Comparison of ENCODE assay signal across 1 fruit fly cellular context in the genomic region with DNA sequence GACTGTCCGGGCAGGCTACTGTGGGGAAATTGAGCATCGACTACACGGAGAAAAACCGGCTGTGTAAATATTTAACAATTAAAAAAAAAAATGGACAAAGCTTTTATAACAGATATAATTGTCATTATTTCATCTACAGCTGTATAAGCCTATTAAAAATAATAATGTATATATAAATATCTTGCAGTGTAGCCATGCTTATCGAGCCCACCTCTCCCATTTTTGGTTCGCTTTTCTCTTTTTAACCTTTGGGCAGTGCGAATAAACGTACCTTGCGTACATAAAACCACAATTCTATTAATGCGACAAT.
A peak's percentile ranks its signal among the peaks of the same experiment; 100 is the strongest.
TF ChIP-seq lines count a peak whose summit lies in the region.

No protein-coding gene starts in this region.

TF ChIP-seq in whole organism, embryonic, 481 proteins besides CTCF, POLR2A, EP300 and RAD21 (continued from another document and continues in another):
- TF ChIP-seq CG9932 (GFP tag; IDR thresholded peaks at IDR 0.05; lab: Robert Waterston, UW) (peak; percentile 79), amos (GFP tag; IDR thresholded peaks at IDR 0.05; lab: Robert Waterston, UW; ENCODE audit: partially characterized antibody) (no peak), Hand (GFP tag; optimal IDR thresholded peaks at IDR 0.05; lab: Kevin White, UChicago) (peak; percentile 43), crol (GFP tag; IDR thresholded peaks at IDR 0.05; lab: Robert Waterston, UW) (no peak), Ssrp (tag; optimal IDR thresholded peaks at IDR 0.05; lab: Kevin White, UChicago) (no peak), ase (GFP tag; IDR thresholded peaks at IDR 0.05; lab: Robert Waterston, UW) (no peak; the same call in 2 of the 3 replicates), vnd (GFP tag; IDR thresholded peaks at IDR 0.05; lab: Robert Waterston, UW; ENCODE audit: partially characterized antibody) (no peak), Fer2 (tag; optimal IDR thresholded peaks at IDR 0.05; lab: Kevin White, UChicago) (peak; percentile 21), sim (GFP tag; IDR thresholded peaks at IDR 0.05; lab: Robert Waterston, UW) (0 out of 2 replicates have a peak, but pooled peaks have one; percentile 20), CG11093 (GFP tag; IDR thresholded peaks at IDR 0.05; lab: Robert Waterston, UW) (peak; percentile 60; the same call in 1 of the 3 replicates), Nf-YC (tag; optimal IDR thresholded peaks at IDR 0.05; lab: Kevin White, UChicago) (no peak), tx (GFP tag; optimal IDR thresholded peaks at IDR 0.05; lab: Kevin White, UChicago) (no peak), CG3407 (GFP tag; optimal IDR thresholded peaks at IDR 0.05; lab: Kevin White, UChicago) (peak; percentile 20), kah (GFP tag; optimal IDR thresholded peaks at IDR 0.05; lab: Kevin White, UChicago) (peak; percentile 6), CG10209 (GFP tag; optimal IDR thresholded peaks at IDR 0.05; lab: Kevin White, UChicago) (peak; percentile 58), CG4328 (GFP tag; optimal IDR thresholded peaks at IDR 0.05; lab: Kevin White, UChicago) (no peak), CG8478 (optimal IDR thresholded peaks at IDR 0.05; lab: Kevin White, UChicago) (no peak), CG12769 (tag; optimal IDR thresholded peaks at IDR 0.05; lab: Kevin White, UChicago) (peak; percentile 3), Jarid2 (GFP tag; optimal IDR thresholded peaks at IDR 0.05; lab: Kevin White, UChicago) (no peak), dysf (GFP tag; IDR thresholded peaks at IDR 0.05; lab: Robert Waterston, UW) (no peak; the same call in 1 of the 3 replicates), CG4854 (GFP tag; optimal IDR thresholded peaks at IDR 0.05; lab: Kevin White, UChicago) (peak; percentile 15), peb (GFP tag; IDR thresholded peaks at IDR 0.05; lab: Robert Waterston, UW) (peak; percentile 10; the same call in 1 of the 2 replicates), NC2α (GFP tag; optimal IDR thresholded peaks at IDR 0.05; lab: Kevin White, UChicago) (no peak), Rx (GFP tag; IDR thresholded peaks at IDR 0.05; lab: Robert Waterston, UW) (peak; percentile 65), lilli (GFP tag; optimal IDR thresholded peaks at IDR 0.05; lab: Kevin White, UChicago) (peak; percentile 59), zfh2 (GFP tag; optimal IDR thresholded peaks at IDR 0.05; lab: Kevin White, UChicago) (no peak), tgo (GFP tag; IDR thresholded peaks at IDR 0.05; lab: Robert Waterston, UW) (peak; percentile 75; the same call in 2 of the 3 replicates), bbx (GFP tag; IDR thresholded peaks at IDR 0.05; lab: Robert Waterston, UW; ENCODE audit: partially characterized antibody) (no peak), br (optimal IDR thresholded peaks at IDR 0.05; lab: Kevin White, UChicago) (no peak), zfh1 (GFP tag; IDR thresholded peaks at IDR 0.05; lab: Robert Waterston, UW) (peak; percentile 56; the same call in 2 of the 3 replicates), Aef1 (GFP tag; IDR thresholded peaks at IDR 0.05; lab: Robert Waterston, UW) (peak; percentile 74), bsh (GFP tag; optimal IDR thresholded peaks at IDR 0.05; lab: Kevin White, UChicago) (no peak), pan (optimal IDR thresholded peaks at IDR 0.05; lab: Kevin White, UChicago) (no peak), pan (GFP tag; optimal IDR thresholded peaks at IDR 0.05 in 1 of 2, IDR thresholded peaks at IDR 0.05 in 1 of 2) (peak in 1 of 2 experiments; percentile 83), CG4360 (GFP tag; IDR thresholded peaks at IDR 0.05; lab: Robert Waterston, UW) (no peak), ttk (GFP tag; IDR thresholded peaks at IDR 0.05; lab: Robert Waterston, UW) (peak; percentile 70), Atf6 (GFP tag; IDR thresholded peaks at IDR 0.05; lab: Robert Waterston, UW) (no peak; the same call in 1 of the 2 replicates), CkIIα-i1 (GFP tag; IDR thresholded peaks at IDR 0.05; lab: Robert Waterston, UW) (no peak), D19B (GFP tag; optimal IDR thresholded peaks at IDR 0.05; lab: Kevin White, UChicago) (no peak), row (GFP tag; IDR thresholded peaks at IDR 0.05; lab: Robert Waterston, UW) (peak; percentile 81), CG17385 (GFP tag; optimal IDR thresholded peaks at IDR 0.05; lab: Kevin White, UChicago) (peak; percentile 63), CG7987 (GFP tag; optimal IDR thresholded peaks at IDR 0.05; lab: Kevin White, UChicago) (no peak), CG9609 (GFP tag; optimal IDR thresholded peaks at IDR 0.05; lab: Kevin White, UChicago) (no peak), gcm (GFP tag; optimal IDR thresholded peaks at IDR 0.05; lab: Kevin White, UChicago) (no peak), CG8290 (GFP tag; optimal IDR thresholded peaks at IDR 0.05; lab: Kevin White, UChicago) (no peak), CG8290 (tag; optimal IDR thresholded peaks at IDR 0.05; lab: Kevin White, UChicago) (no peak), gro (GFP tag; optimal IDR thresholded peaks at IDR 0.05; lab: Kevin White, UChicago) (no peak), disco-r (GFP tag; optimal IDR thresholded peaks at IDR 0.05; lab: Kevin White, UChicago) (no peak), CG6765 (GFP tag; optimal IDR thresholded peaks at IDR 0.05; lab: Kevin White, UChicago) (peak; percentile 17), bigmax (GFP tag; optimal IDR thresholded peaks at IDR 0.05; lab: Kevin White, UChicago) (no peak), CG4424 (GFP tag; optimal IDR thresholded peaks at IDR 0.05; lab: Kevin White, UChicago) (peak; percentile 65), chinmo (GFP tag; IDR thresholded peaks at IDR 0.05; lab: Robert Waterston, UW; ENCODE audit: partially characterized antibody) (no peak), sug (tag; optimal IDR thresholded peaks at IDR 0.05; lab: Kevin White, UChicago) (no peak), CG17802 (tag; optimal IDR thresholded peaks at IDR 0.05; lab: Kevin White, UChicago) (peak; percentile 1), CG32767 (GFP tag; IDR thresholded peaks at IDR 0.05; lab: Robert Waterston, UW) (peak; percentile 65), sens-2 (GFP tag; IDR thresholded peaks at IDR 0.05; lab: Robert Waterston, UW) (peak; percentile 52; the same call in 1 of the 2 replicates), CG13296 (GFP tag; optimal IDR thresholded peaks at IDR 0.05; lab: Kevin White, UChicago) (peak; percentile 53), onecut (GFP tag; IDR thresholded peaks at IDR 0.05; lab: Robert Waterston, UW) (peak; percentile 69), crc (GFP tag; optimal IDR thresholded peaks at IDR 0.05; lab: Kevin White, UChicago) (no peak), Scr (GFP tag; IDR thresholded peaks at IDR 0.05; lab: Robert Waterston, UW; ENCODE audit: partially characterized antibody) (no peak), Sry-δ (GFP tag; optimal IDR thresholded peaks at IDR 0.05; lab: Kevin White, UChicago) (no peak), CG11398 (GFP tag; optimal IDR thresholded peaks at IDR 0.05; lab: Kevin White, UChicago) (no peak), CG17361 (GFP tag; IDR thresholded peaks at IDR 0.05; lab: Robert Waterston, UW) (peak; percentile 55; the same call in 2 of the 3 replicates), nerfin-1 (tag; optimal IDR thresholded peaks at IDR 0.05; lab: Kevin White, UChicago) (no peak), CG4404 (GFP tag; IDR thresholded peaks at IDR 0.05; lab: Robert Waterston, UW) (peak; percentile 45), CG11247 (GFP tag; IDR thresholded peaks at IDR 0.05; lab: Robert Waterston, UW) (0 out of 2 replicates have a peak, but pooled peaks have one; percentile 48), eyg (GFP tag; optimal IDR thresholded peaks at IDR 0.05; lab: Kevin White, UChicago) (no peak), al (GFP tag; IDR thresholded peaks at IDR 0.05; lab: Robert Waterston, UW) (peak; percentile 74), CG12071 (GFP tag; optimal IDR thresholded peaks at IDR 0.05; lab: Kevin White, UChicago) (peak; percentile 40), Sry-β (GFP tag; optimal IDR thresholded peaks at IDR 0.05; lab: Kevin White, UChicago) (no peak), CG1647 (GFP tag; optimal IDR thresholded peaks at IDR 0.05; lab: Kevin White, UChicago) (peak; percentile 2), dmrt11E (tag; optimal IDR thresholded peaks at IDR 0.05; lab: Kevin White, UChicago) (no peak), Chrac-16 (GFP tag; optimal IDR thresholded peaks at IDR 0.05; lab: Kevin White, UChicago) (peak; percentile 56), tin (GFP tag; optimal IDR thresholded peaks at IDR 0.05; lab: Kevin White, UChicago) (peak; percentile 53), HLH3B (GFP tag; IDR thresholded peaks at IDR 0.05; lab: Robert Waterston, UW) (peak; percentile 79; the same call in 1 of the 2 replicates), Hmr (GFP tag; optimal IDR thresholded peaks at IDR 0.05; lab: Kevin White, UChicago) (peak; percentile 73), NK7.1 (GFP tag; optimal IDR thresholded peaks at IDR 0.05; lab: Kevin White, UChicago) (no peak), Hr39 (optimal IDR thresholded peaks at IDR 0.05; lab: Kevin White, UChicago) (no peak), CG8765 (GFP tag; IDR thresholded peaks at IDR 0.05; lab: Robert Waterston, UW) (peak; percentile 62), Abd-B (GFP tag; optimal IDR thresholded peaks at IDR 0.05; lab: Kevin White, UChicago) (peak; percentile 53), ato (GFP tag; IDR thresholded peaks at IDR 0.05; lab: Robert Waterston, UW; ENCODE audit: partially characterized antibody) (no peak), Trl (optimal IDR thresholded peaks at IDR 0.05; lab: Kevin White, UChicago) (no peak), Trl (GFP tag; optimal IDR thresholded peaks at IDR 0.05; lab: Kevin White, UChicago) (no peak), Usf (GFP tag; optimal IDR thresholded peaks at IDR 0.05; lab: Kevin White, UChicago) (peak; percentile 32), NfI (GFP tag; optimal IDR thresholded peaks at IDR 0.05; lab: Kevin White, UChicago) (peak; percentile 52), CG2120 (GFP tag; optimal IDR thresholded peaks at IDR 0.05; lab: Kevin White, UChicago) (peak; percentile 62), Dp (GFP tag; optimal IDR thresholded peaks at IDR 0.05; lab: Kevin White, UChicago) (no peak), CG4282 (GFP tag; optimal IDR thresholded peaks at IDR 0.05; lab: Kevin White, UChicago) (no peak), CG8944 (GFP tag; optimal IDR thresholded peaks at IDR 0.05; lab: Kevin White, UChicago) (no peak), Sox102F (GFP tag; optimal IDR thresholded peaks at IDR 0.05; lab: Kevin White, UChicago) (peak; percentile 68), CG10274 (GFP tag; optimal IDR thresholded peaks at IDR 0.05; lab: Kevin White, UChicago) (no peak), knrl (GFP tag; IDR thresholded peaks at IDR 0.05; lab: Robert Waterston, UW; ENCODE audit: partially characterized antibody) (no peak), Ravus (GFP tag; IDR thresholded peaks at IDR 0.05; lab: Robert Waterston, UW) (peak; percentile 35; the same call in 1 of the 2 replicates), Lim3 (GFP tag; IDR thresholded peaks at IDR 0.05; lab: Robert Waterston, UW) (peak; percentile 41; the same call in 1 of the 2 replicates), grn (GFP tag; optimal IDR thresholded peaks at IDR 0.05; lab: Kevin White, UChicago) (no peak), CG1603 (tag; optimal IDR thresholded peaks at IDR 0.05; lab: Kevin White, UChicago) (peak; percentile 2), cato (GFP tag; optimal IDR thresholded peaks at IDR 0.05; lab: Kevin White, UChicago; ENCODE audit: borderline replicate concordance) (peak; percentile 11), Oaz (GFP tag; IDR thresholded peaks at IDR 0.05; lab: Robert Waterston, UW) (peak; percentile 66), CG15011 (GFP tag; optimal IDR thresholded peaks at IDR 0.05; lab: Kevin White, UChicago) (peak; percentile 38), esg (GFP tag; conservative IDR thresholded peaks at IDR 0.05; lab: Robert Waterston, UW) (peak; percentile 56), seq (GFP tag; IDR thresholded peaks at IDR 0.05; lab: Robert Waterston, UW) (peak; percentile 74), Stat92E (GFP tag; optimal IDR thresholded peaks at IDR 0.05; lab: Kevin White, UChicago) (no peak), CG4820 (GFP tag; optimal IDR thresholded peaks at IDR 0.05; lab: Kevin White, UChicago) (peak; percentile 62), corto (GFP tag; optimal IDR thresholded peaks at IDR 0.05; lab: Kevin White, UChicago) (peak; percentile 81), CG12391 (tag; optimal IDR thresholded peaks at IDR 0.05; lab: Kevin White, UChicago) (peak; percentile 58), gce (GFP tag; IDR thresholded peaks at IDR 0.05; lab: Robert Waterston, UW) (peak; percentile 51; the same call in 1 of the 3 replicates), maf-S (GFP tag; optimal IDR thresholded peaks at IDR 0.05; lab: Kevin White, UChicago) (no peak), pb (GFP tag; optimal IDR thresholded peaks at IDR 0.05; lab: Kevin White, UChicago) (no peak), tll (GFP tag; optimal IDR thresholded peaks at IDR 0.05; lab: Kevin White, UChicago) (no peak), danr (GFP tag; IDR thresholded peaks at IDR 0.05; lab: Robert Waterston, UW) (peak; percentile 46; the same call in 1 of the 2 replicates), CG13624 (GFP tag; optimal IDR thresholded peaks at IDR 0.05; lab: Kevin White, UChicago) (peak; percentile 25), nom (GFP tag; optimal IDR thresholded peaks at IDR 0.05; lab: Kevin White, UChicago) (no peak), CG12155 (GFP tag; optimal IDR thresholded peaks at IDR 0.05; lab: Kevin White, UChicago) (peak; percentile 65), hkb (optimal IDR thresholded peaks at IDR 0.05; lab: Kevin White, UChicago) (no peak), hkb (GFP tag; IDR thresholded peaks at IDR 0.05; lab: Robert Waterston, UW) (no peak), dati (GFP tag; IDR thresholded peaks at IDR 0.05; lab: Robert Waterston, UW) (peak; percentile 20; the same call in 1 of the 2 replicates), CG6813 (GFP tag; optimal IDR thresholded peaks at IDR 0.05; lab: Kevin White, UChicago) (peak; percentile 37), CG9797 (GFP tag; optimal IDR thresholded peaks at IDR 0.05; lab: Kevin White, UChicago) (no peak), Dip3 (GFP tag; optimal IDR thresholded peaks at IDR 0.05; lab: Kevin White, UChicago) (peak; percentile 49), CG31441 (GFP tag; IDR thresholded peaks at IDR 0.05; lab: Robert Waterston, UW) (peak; percentile 27; the same call in 1 of the 2 replicates), CG7745 (tag; optimal IDR thresholded peaks at IDR 0.05; lab: Kevin White, UChicago) (no peak), prd (optimal IDR thresholded peaks at IDR 0.05; lab: Kevin White, UChicago) (no peak), prd (GFP tag; IDR thresholded peaks at IDR 0.05; lab: Robert Waterston, UW) (peak; percentile 79), btn (GFP tag; optimal IDR thresholded peaks at IDR 0.05; lab: Kevin White, UChicago) (no peak), GATAe (GFP tag; conservative IDR thresholded peaks at IDR 0.05; lab: Robert Waterston, UW) (peak; percentile 39; the same call in 1 of the 2 replicates), schlank (tag; optimal IDR thresholded peaks at IDR 0.05; lab: Kevin White, UChicago) (no peak), slbo (GFP tag; IDR thresholded peaks at IDR 0.05; lab: Robert Waterston, UW) (peak; percentile 85)
